Worm (Caenorhabditis elegans) whole organism, early embryonic: ENCODE data around the gene ttr-37.

Experiments
- ama-1 ChIP-seq: fragments of 150-350 bp; optimal IDR thresholded peaks from 2 replicates; lab custom pipeline; 2014
- ceh-13 ChIP-seq: fragments of 200-800 bp; sonication (Bioruptor generic); optimal IDR thresholded peaks from 2 replicates; lab custom pipeline; 2018; ENCODE audit warnings: mild to moderate bottlenecking, missing genetic modification characterization, missing compliant biosample characterization

DNA sequence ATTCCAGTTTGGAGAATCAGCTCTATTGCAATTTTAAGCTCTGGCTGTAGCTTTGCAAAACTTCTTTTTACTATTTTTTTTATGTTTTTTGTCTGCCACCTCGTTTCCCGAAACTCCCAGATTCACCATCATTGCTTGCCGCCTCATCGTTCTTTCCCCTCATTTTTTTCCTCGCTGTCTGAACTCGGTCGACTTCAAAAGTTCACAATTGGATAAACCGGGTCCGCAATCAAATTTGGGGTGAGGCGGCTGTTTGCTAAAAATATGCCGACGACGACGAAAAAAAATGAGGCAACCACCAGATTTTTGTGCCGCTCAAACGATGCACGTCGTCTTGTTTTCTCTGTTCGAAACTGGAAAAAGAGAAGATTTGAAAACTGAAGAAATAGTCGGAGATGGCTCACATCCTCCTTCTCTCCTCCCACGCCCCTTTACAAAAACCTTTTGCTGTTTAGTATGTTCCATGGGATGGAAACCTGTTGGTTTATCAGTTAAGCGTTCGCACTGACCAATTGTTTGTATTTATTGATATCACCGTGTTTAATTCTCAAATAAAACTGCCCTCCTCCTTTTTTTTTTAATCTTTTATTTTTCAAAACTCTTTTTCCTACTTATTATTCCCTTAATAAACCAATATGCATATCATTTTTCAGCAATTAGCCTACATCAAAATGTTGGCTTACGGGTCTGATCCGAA is 42.2 kb downstream of the ttr-37 start, which contains the start of gene dop-4:
- TF ChIP-seq ceh-13 (GFP tag; lab: Kevin White, UChicago) (no peak), ama-1 (lab: Kevin White, UChicago) (no peak)
